Worm (Caenorhabditis elegans) whole organism, L2 larva: ENCODE results near the gene adss-1.

Experiments used
- Y55F3AM.14 ChIP-seq: fragments of 200-800 bp; sonication (Bioruptor generic); optimal IDR thresholded peaks from 2 replicates; lab custom pipeline; 2018; ENCODE audit warnings: mild to moderate bottlenecking, missing genetic modification characterization, missing compliant biosample characterization
- ama-1 ChIP-seq: fragments of 150-350 bp; optimal IDR thresholded peaks from 2 replicates; lab custom pipeline; 2018; ENCODE audit warnings: inconsistent platforms
- blmp-1 ChIP-seq: sonication (generic microtip); optimal IDR thresholded peaks from 2 replicates; lab custom pipeline; 2017; ENCODE audit warnings: missing genetic modification characterization, mild to moderate bottlenecking, missing compliant biosample characterization, antibody characterized with exemption, moderate library complexity; ENCODE audit not compliant: insufficient read depth
- elt-3 ChIP-seq: sonication (generic microtip); optimal IDR thresholded peaks from 2 replicates; lab custom pipeline; 2017; ENCODE audit warnings: missing biosample characterization, missing genetic modification characterization
- nhr-11 ChIP-seq: fragments of 150-350 bp; optimal IDR thresholded peaks from 2 replicates; lab custom pipeline; 2014; ENCODE audit warnings: missing biosample characterization, missing genetic modification characterization
- nhr-77 ChIP-seq: fragments of 150-350 bp; optimal IDR thresholded peaks from 2 replicates; lab custom pipeline; 2014; ENCODE audit warnings: missing biosample characterization, missing genetic modification characterization
- sma-3 ChIP-seq: sonication (generic microtip); optimal IDR thresholded peaks from 2 replicates; lab custom pipeline; 2016; ENCODE audit warnings: missing genetic modification reagents, missing genetic modification characterization, missing compliant biosample characterization
- snpc-4 ChIP-seq: fragments of 150-350 bp; optimal IDR thresholded peaks from 2 replicates; lab custom pipeline; 2014; ENCODE audit warnings: missing biosample characterization, missing genetic modification characterization
- zag-1 ChIP-seq: fragments of 150-350 bp; optimal IDR thresholded peaks from 2 replicates; lab custom pipeline; 2014; ENCODE audit warnings: missing biosample characterization, missing genetic modification characterization

ce11 chrV:4794308-4794707 lies 28.9 kb downstream of the adss-1 start, which contains the start of gene R02F11.2:
- TF ChIP-seq nhr-11 (tag; lab: Kevin White, UChicago) (no peak), Y55F3AM.14 (no peak), nhr-77 (no peak), ama-1 (lab: Kevin White, UChicago) (no peak), sma-3 (GFP tag; lab: Kevin White, UChicago) (no peak), elt-3 (tag; lab: Kevin White, UChicago) (no peak), zag-1 (tag; lab: Kevin White, UChicago) (no peak), blmp-1 (tag; lab: Kevin White, UChicago) (no peak), snpc-4 (tag; lab: Kevin White, UChicago) (no peak)
